Worm (Caenorhabditis elegans): Measurements from ENCODE around the gene lin-7.
"Not testable (repeated sequence)": the region's sequence is repeated elsewhere in the genome, so short reads cannot be mapped to it uniquely, and the experiment has no call there.

The lin-7 gene

ce11 chrII:14351352-14351751 is 2.1 kb upstream of the lin-7 start:
- TF ChIP-seq hlh-17 (GFP tag; optimal IDR thresholded peaks at IDR 0.05; ENCODE audit: borderline replicate concordance) = no peak
- no peak for TF ChIP-seq dpl-1 (GFP tag; optimal IDR thresholded peaks at IDR 0.05)
- TF ChIP-seq nhr-47 (tag; optimal IDR thresholded peaks at IDR 0.05) = no peak
- no peak for TF ChIP-seq lin-35 (GFP tag; optimal IDR thresholded peaks at IDR 0.05)
- TF ChIP-seq Y116A8C.19 (tag; optimal IDR thresholded peaks at IDR 0.05; ENCODE audit: borderline replicate concordance) = no peak
- no peak for TF ChIP-seq nhr-90 (tag; optimal IDR thresholded peaks at IDR 0.05; ENCODE audit: poor library complexity)
- TF ChIP-seq unc-30 (tag; optimal IDR thresholded peaks at IDR 0.05) = no peak
- TF ChIP-seq ets-5 (GFP tag; IDR thresholded peaks at IDR 0.05) = no peak
- TF ChIP-seq lir-3 (tag; optimal IDR thresholded peaks at IDR 0.05; ENCODE audit: poor library complexity) = no peak
- no peak for TF ChIP-seq vab-15 (tag; optimal IDR thresholded peaks at IDR 0.05)
- TF ChIP-seq egl-13 (tag; optimal IDR thresholded peaks at IDR 0.05) = no peak
- no peak for TF ChIP-seq ceh-88 (GFP tag; IDR thresholded peaks at IDR 0.05)
- no peak for TF ChIP-seq sptf-1 (tag; optimal IDR thresholded peaks at IDR 0.05)
- no peak for TF ChIP-seq sup-37 (GFP tag; optimal IDR thresholded peaks at IDR 0.05)
- TF ChIP-seq fkh-4 (tag; optimal IDR thresholded peaks at IDR 0.05; ENCODE audit: borderline replicate concordance) = no peak
- no peak for TF ChIP-seq C34B4.2 (tag; optimal IDR thresholded peaks at IDR 0.05)
- TF ChIP-seq aha-1 (tag; optimal IDR thresholded peaks at IDR 0.05) = no peak

ce11 chrII:14350768-14351167 is 1.6 kb upstream of the lin-7 start:
- peak in 1 of 2 experiments; percentile 23 for TF ChIP-seq lsy-2 (tag; optimal IDR thresholded peaks at IDR 0.05)
- peak; percentile 5 for TF ChIP-seq nhr-71 (tag; optimal IDR thresholded peaks at IDR 0.05)
- peak; percentile 3 for TF ChIP-seq snu-23 (GFP tag; optimal IDR thresholded peaks at IDR 0.05)
- TF ChIP-seq unc-62 (GFP tag; optimal IDR thresholded peaks at IDR 0.05) = no peak
- TF ChIP-seq nhr-85 (tag) = peak; percentile 60
- no peak for TF ChIP-seq aly-2 (tag; optimal IDR thresholded peaks at IDR 0.05)

- peak in 1 of 2 experiments; percentile 14 for TF ChIP-seq efl-1 (optimal IDR thresholded peaks at IDR 0.05)
- not testable (repeated sequence) for TF ChIP-seq efl-1 (GFP tag; optimal IDR thresholded peaks at IDR 0.05 in 1 of 2)
Observed at ce11 chrII:14346243-14346642, 3.0 kb downstream of the lin-7 start, which contains the start of gene Y54G11A.9. Y54G11A.9 (minus strand) TSS chrII:14346438.

ce11 chrII:14344166-14344565 is 5.0 kb downstream of the lin-7 start, which contains the start of gene ddl-3:
ddl-3 (minus strand) TSS chrII:14344454.
- TF ChIP-seq elt-2 (tag; optimal IDR thresholded peaks at IDR 0.05); hpl-2 (GFP tag; optimal IDR thresholded peaks at IDR 0.05); nhr-237 (tag; optimal IDR thresholded peaks at IDR 0.05): not testable (repeated sequence)

- TF ChIP-seq dpl-1 (GFP tag; optimal IDR thresholded peaks at IDR 0.05) (peak in 1 of 3 experiments; percentile 22), lin-14 (GFP tag; optimal IDR thresholded peaks at IDR 0.05) (no peak), ceh-88 (GFP tag; IDR thresholded peaks at IDR 0.05) (no peak), efl-1 (optimal IDR thresholded peaks at IDR 0.05) (peak in 1 of 2 experiments; percentile 18), efl-1 (GFP tag; optimal IDR thresholded peaks at IDR 0.05 in 1 of 2) (peak in 1 of 2 experiments; percentile 18), tlp-1 (tag; optimal IDR thresholded peaks at IDR 0.05) (no peak), ceh-8 (GFP tag; optimal IDR thresholded peaks at IDR 0.05) (peak; percentile 36), tbx-2 (tag; optimal IDR thresholded peaks at IDR 0.05) (no peak), fkh-8 (tag; optimal IDR thresholded peaks at IDR 0.05) (no peak), snu-23 (GFP tag; optimal IDR thresholded peaks at IDR 0.05) (no peak), F16B12.6 (tag; optimal IDR thresholded peaks at IDR 0.05) (peak; percentile 16)
Observed at ce11 chrII:14321225-14321624, 28.0 kb downstream of the lin-7 start.
